Worm (Caenorhabditis elegans): Measurements from ENCODE around the gene F58E6.4.

Gene F58E6.4

ce11 chrV:9789657-9790261 lies 39.6 kb upstream of the F58E6.4 start, which contains the start of gene ztf-7 (continued):
- peak in 1 of 2 experiments; percentile 87 for TF ChIP-seq ztf-11 (tag; optimal IDR thresholded peaks at IDR 0.05)
- no peak for TF ChIP-seq ceh-63 (GFP tag; optimal IDR thresholded peaks at IDR 0.05)
- no peak for TF ChIP-seq nhr-76 (tag; optimal IDR thresholded peaks at IDR 0.05)
- no peak for TF ChIP-seq sptf-1 (tag; optimal IDR thresholded peaks at IDR 0.05)
- peak; percentile 94 for TF ChIP-seq ceh-88 (GFP tag; IDR thresholded peaks at IDR 0.05)
- TF ChIP-seq unc-86 (tag; optimal IDR thresholded peaks at IDR 0.05) = peak; percentile 97
- peak; percentile 69 for TF ChIP-seq F16B12.6 (tag; optimal IDR thresholded peaks at IDR 0.05)
- TF ChIP-seq sox-4 (tag; optimal IDR thresholded peaks at IDR 0.05) = peak; percentile 86
- TF ChIP-seq skn-1 (tag; optimal IDR thresholded peaks at IDR 0.05) = peak; percentile 90
- peak; percentile 95 for TF ChIP-seq dsc-1 (tag; optimal IDR thresholded peaks at IDR 0.05)
- peak; percentile 98 for TF ChIP-seq swsn-7 (tag; optimal IDR thresholded peaks at IDR 0.05)
- TF ChIP-seq nhr-77 (tag; optimal IDR thresholded peaks at IDR 0.05) = peak; percentile 81
- no peak for TF ChIP-seq pqm-1 (tag; optimal IDR thresholded peaks at IDR 0.05)

ce11 chrV:9786721-9787131 lies 36.5 kb upstream of the F58E6.4 start, which contains the start of gene F46B6.6:
F46B6.6 (minus strand) TSS chrV:9786868.
- peak; percentile 39 for TF ChIP-seq nhr-85 (tag)
- no peak for TF ChIP-seq ceh-82 (tag; optimal IDR thresholded peaks at IDR 0.05)
- TF ChIP-seq nhr-11 (tag; optimal IDR thresholded peaks at IDR 0.05) = no peak
- TF ChIP-seq sox-4 (tag; optimal IDR thresholded peaks at IDR 0.05) = no peak
- no peak for TF ChIP-seq unc-98 (GFP tag; IDR thresholded peaks at IDR 0.05)
- TF ChIP-seq mef-2 (tag; optimal IDR thresholded peaks at IDR 0.05) = no peak
- TF ChIP-seq lin-39 (tag; optimal IDR thresholded peaks at IDR 0.05) = no peak
- TF ChIP-seq lin-14 (GFP tag; optimal IDR thresholded peaks at IDR 0.05) = no peak
- TF ChIP-seq egl-13 (tag; optimal IDR thresholded peaks at IDR 0.05) = no peak
- no peak for TF ChIP-seq lin-15B (tag; optimal IDR thresholded peaks at IDR 0.05)
- TF ChIP-seq efl-3 (GFP tag; optimal IDR thresholded peaks at IDR 0.05) = no peak
- no peak for TF ChIP-seq blmp-1 (tag; optimal IDR thresholded peaks at IDR 0.05)
- TF ChIP-seq nhr-90 (tag; optimal IDR thresholded peaks at IDR 0.05; ENCODE audit: poor library complexity) = peak; percentile 7
- TF ChIP-seq nhr-84 (tag; optimal IDR thresholded peaks at IDR 0.05) = no peak
- TF ChIP-seq fos-1 (tag; optimal IDR thresholded peaks at IDR 0.05) = no peak
- TF ChIP-seq zag-1 (tag; optimal IDR thresholded peaks at IDR 0.05) = no peak
- TF ChIP-seq fkh-4 (tag; optimal IDR thresholded peaks at IDR 0.05; ENCODE audit: borderline replicate concordance) = no peak
- no peak for TF ChIP-seq elt-3 (tag; optimal IDR thresholded peaks at IDR 0.05)
- TF ChIP-seq pqm-1 (tag; optimal IDR thresholded peaks at IDR 0.05) = no peak
- TF ChIP-seq tbx-2 (tag; optimal IDR thresholded peaks at IDR 0.05) = no peak
- TF ChIP-seq nhr-76 (tag; optimal IDR thresholded peaks at IDR 0.05) = no peak
- peak; percentile 70 for TF ChIP-seq ama-1 (optimal IDR thresholded peaks at IDR 0.05)
- peak in 1 of 2 experiments; percentile 1 for TF ChIP-seq efl-1 (optimal IDR thresholded peaks at IDR 0.05)
- peak in 1 of 2 experiments; percentile 88 for TF ChIP-seq efl-1 (GFP tag; optimal IDR thresholded peaks at IDR 0.05 in 1 of 2)
- no peak for TF ChIP-seq mep-1 (tag; optimal IDR thresholded peaks at IDR 0.05)
- no peak for TF ChIP-seq ztf-4 (tag; optimal IDR thresholded peaks at IDR 0.05)
- no peak for TF ChIP-seq snu-23 (GFP tag; optimal IDR thresholded peaks at IDR 0.05)
- TF ChIP-seq fkh-10 (GFP tag; optimal IDR thresholded peaks at IDR 0.05) = no peak
- no peak for TF ChIP-seq mab-9 (GFP tag; IDR thresholded peaks at IDR 0.05)
- TF ChIP-seq elt-2 (tag; optimal IDR thresholded peaks at IDR 0.05) = peak; percentile 1
- TF ChIP-seq skn-1 (tag; optimal IDR thresholded peaks at IDR 0.05) = no peak
- peak in 1 of 2 experiments; percentile 5 for TF ChIP-seq ztf-11 (tag; optimal IDR thresholded peaks at IDR 0.05)
- no peak for TF ChIP-seq ceh-88 (GFP tag; IDR thresholded peaks at IDR 0.05)
- no peak for TF ChIP-seq nhr-71 (tag; optimal IDR thresholded peaks at IDR 0.05)
- no peak for TF ChIP-seq C16A3.4 (tag; optimal IDR thresholded peaks at IDR 0.05)
- no peak for TF ChIP-seq lin-35 (GFP tag; optimal IDR thresholded peaks at IDR 0.05)
- TF ChIP-seq lsy-2 (tag; optimal IDR thresholded peaks at IDR 0.05) = no peak
- no peak for TF ChIP-seq mdl-1 (tag; optimal IDR thresholded peaks at IDR 0.05)
- no peak for TF ChIP-seq nhr-20 (tag; optimal IDR thresholded peaks at IDR 0.05)
- no peak for TF ChIP-seq unc-130 (tag; optimal IDR thresholded peaks at IDR 0.05)
- TF ChIP-seq lin-13 (GFP tag; optimal IDR thresholded peaks at IDR 0.05) = no peak
- no peak for TF ChIP-seq nhr-19 (GFP tag; conservative IDR thresholded peaks at IDR 0.05)
- TF ChIP-seq irx-1 (tag; optimal IDR thresholded peaks at IDR 0.05) = no peak
- no peak for TF ChIP-seq egl-27 (tag; optimal IDR thresholded peaks at IDR 0.05)
- TF ChIP-seq dsc-1 (tag; optimal IDR thresholded peaks at IDR 0.05) = no peak
- TF ChIP-seq nhr-47 (tag; optimal IDR thresholded peaks at IDR 0.05) = peak; percentile 15

Data from whole organism, L1 larva.